Worm (Caenorhabditis elegans): Measurements from ENCODE around the gene scpl-4.

scpl-4 gene

DNA sequence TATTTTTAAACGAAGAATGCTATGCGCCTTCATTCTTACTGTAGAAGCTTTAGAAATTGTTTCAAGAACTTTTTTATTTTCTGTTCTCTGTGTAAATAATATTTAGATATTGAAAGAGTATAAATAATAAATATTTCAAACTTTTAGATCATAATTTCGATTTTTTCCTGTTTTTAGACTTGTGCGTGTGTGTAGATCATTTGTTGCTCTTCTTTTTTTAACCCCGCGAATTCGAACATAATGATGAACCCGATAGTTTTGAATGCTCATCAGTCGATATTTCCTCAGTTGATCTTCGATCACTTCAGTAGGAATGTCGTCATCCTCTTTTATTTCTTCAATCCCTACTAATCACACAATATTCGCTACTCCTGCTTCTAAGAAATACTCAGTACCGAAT lies 1.7 kb upstream of the scpl-4 start, which contains the start of gene T21C9.13:
Gene T21C9.13, plus strand, starts transcription at position 33 of the 400 bp plus-strand sequence.
- TF ChIP-seq ceh-2 (tag; optimal IDR thresholded peaks at IDR 0.05) = no peak
- TF ChIP-seq ceh-9 (tag; optimal IDR thresholded peaks at IDR 0.05) = no peak
- no peak for TF ChIP-seq pha-2 (tag; optimal IDR thresholded peaks at IDR 0.05)
- no peak for TF ChIP-seq unc-86 (tag; optimal IDR thresholded peaks at IDR 0.05)
- TF ChIP-seq eyg-1 (tag; optimal IDR thresholded peaks at IDR 0.05) = no peak
- TF ChIP-seq pag-3 (tag; optimal IDR thresholded peaks at IDR 0.05; ENCODE audit: borderline replicate concordance) = no peak
- TF ChIP-seq F13H6.1 (tag; optimal IDR thresholded peaks at IDR 0.05) = no peak

DNA sequence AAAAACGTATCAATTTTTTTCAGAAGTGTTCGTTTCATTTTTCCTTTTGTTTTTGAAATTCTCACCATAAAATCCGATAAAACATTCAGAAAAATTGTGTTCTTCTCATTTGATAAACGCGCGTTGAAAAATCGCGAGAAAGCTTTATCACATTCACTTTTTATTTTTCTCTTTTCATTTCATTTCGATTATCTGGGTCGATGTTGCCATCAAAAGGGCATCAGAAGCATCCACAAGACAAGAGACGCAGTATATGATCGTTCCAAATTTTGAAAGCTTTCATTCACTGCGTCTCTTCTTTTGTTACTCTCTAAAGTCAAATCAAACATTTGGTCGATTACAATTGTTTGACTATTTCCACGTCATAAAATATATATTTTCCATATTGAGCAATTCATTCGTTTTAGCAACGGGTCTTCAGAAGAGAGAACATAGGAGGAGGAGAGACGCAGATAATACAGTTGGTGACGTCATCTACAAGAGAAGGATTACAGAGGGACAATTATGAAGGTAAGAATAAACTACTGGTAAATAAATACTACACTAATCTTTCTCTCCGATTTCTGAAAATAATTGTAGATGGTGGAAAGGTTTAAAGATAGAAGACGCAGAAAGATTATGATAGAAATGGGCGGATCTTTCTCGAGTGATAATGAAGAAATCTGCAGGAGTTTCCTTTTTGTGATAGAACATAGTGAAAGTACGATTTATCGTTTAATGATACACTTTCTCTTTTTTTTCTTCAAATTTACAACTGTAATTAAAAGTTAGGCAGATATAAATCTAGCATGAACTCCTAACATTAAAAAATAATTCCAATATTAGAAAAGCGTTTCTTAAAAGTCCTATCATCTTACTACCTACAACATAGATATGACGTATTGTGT lies 3.4 kb downstream of the scpl-4 start, which contains the start of gene H27A22.1:
Gene H27A22.1, plus strand, starts transcription at position 505 of the 887 bp plus-strand sequence.
- TF ChIP-seq ceh-19 (GFP tag; optimal IDR thresholded peaks at IDR 0.05) (no peak), mec-3 (tag; optimal IDR thresholded peaks at IDR 0.05; ENCODE audit: borderline replicate concordance) (no peak), hlh-8 (tag; optimal IDR thresholded peaks at IDR 0.05) (no peak), pha-4 (tag; optimal IDR thresholded peaks at IDR 0.05) (no peak), hlh-6 (tag; optimal IDR thresholded peaks at IDR 0.05) (no peak), K09A11.1 (tag; optimal IDR thresholded peaks at IDR 0.05; ENCODE audit: insufficient read depth) (no peak), ets-4 (tag; optimal IDR thresholded peaks at IDR 0.05) (no peak), pat-9 (tag; optimal IDR thresholded peaks at IDR 0.05) (no peak), ama-1 (optimal IDR thresholded peaks at IDR 0.05) (no peak), ref-2 (tag; optimal IDR thresholded peaks at IDR 0.05) (no peak), ahr-1 (tag; optimal IDR thresholded peaks at IDR 0.05) (no peak), ceh-18 (tag; optimal IDR thresholded peaks at IDR 0.05) (no peak), elt-4 (tag; optimal IDR thresholded peaks at IDR 0.05) (no peak), sox-2 (GFP tag; IDR thresholded peaks at IDR 0.05) (no peak), C08G9.2 (tag; optimal IDR thresholded peaks at IDR 0.05) (no peak), T23F11.4 (GFP tag; optimal IDR thresholded peaks at IDR 0.05) (no peak), pag-3 (tag; optimal IDR thresholded peaks at IDR 0.05; ENCODE audit: borderline replicate concordance) (no peak), unc-55 (GFP tag; optimal IDR thresholded peaks at IDR 0.05) (no peak), lim-6 (tag; optimal IDR thresholded peaks at IDR 0.05) (no peak), hlh-15 (tag; optimal IDR thresholded peaks at IDR 0.05) (no peak)

DNA sequence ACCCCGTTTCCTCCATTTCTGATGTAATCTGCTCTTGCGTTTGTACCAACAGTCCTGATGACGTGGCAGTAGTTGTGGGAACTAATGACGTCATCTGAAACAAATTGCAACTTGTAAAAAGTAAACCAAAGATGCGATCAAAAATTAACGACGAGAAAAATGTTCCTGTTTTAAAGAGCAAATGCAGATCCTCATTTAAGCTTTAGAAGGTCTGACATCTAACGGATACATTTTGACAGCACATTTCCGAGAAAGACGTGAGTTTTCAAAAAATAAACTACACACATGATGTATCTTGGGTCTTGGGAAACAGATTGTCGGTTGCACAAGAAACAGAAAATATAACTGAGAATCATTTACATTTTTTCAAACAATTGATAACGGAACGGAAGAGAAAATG lies 16.6 kb downstream of the scpl-4 start, which contains the start of gene H09F14.1:
Gene H09F14.1, minus strand, starts transcription at position 101 of the 400 bp plus-strand sequence.
- TF ChIP-seq odd-2 (tag; optimal IDR thresholded peaks at IDR 0.05) = no peak
- TF ChIP-seq ceh-24 (tag; optimal IDR thresholded peaks at IDR 0.05) = no peak
- no peak for TF ChIP-seq nhr-232 (tag; optimal IDR thresholded peaks at IDR 0.05)
- TF ChIP-seq T23F11.4 (GFP tag; optimal IDR thresholded peaks at IDR 0.05) = no peak
- no peak for TF ChIP-seq F13H6.1 (tag; optimal IDR thresholded peaks at IDR 0.05)
- no peak for TF ChIP-seq pros-1 (tag; optimal IDR thresholded peaks at IDR 0.05)
- no peak for TF ChIP-seq pha-2 (tag; optimal IDR thresholded peaks at IDR 0.05)
- TF ChIP-seq pha-4 (tag; optimal IDR thresholded peaks at IDR 0.05) = no peak
- no peak for TF ChIP-seq syd-9 (tag; optimal IDR thresholded peaks at IDR 0.05)
- TF ChIP-seq ceh-9 (tag; optimal IDR thresholded peaks at IDR 0.05) = no peak
- TF ChIP-seq pax-1 (tag; optimal IDR thresholded peaks at IDR 0.05) = no peak
- no peak for TF ChIP-seq lin-11 (tag; optimal IDR thresholded peaks at IDR 0.05)
- no peak for TF ChIP-seq ceh-14 (tag; optimal IDR thresholded peaks at IDR 0.05)
- no peak for TF ChIP-seq sdc-2 (tag; optimal IDR thresholded peaks at IDR 0.05)
- no peak for TF ChIP-seq sox-2 (GFP tag; IDR thresholded peaks at IDR 0.05)
- no peak for TF ChIP-seq ztf-16 (tag; optimal IDR thresholded peaks at IDR 0.05)
- no peak for TF ChIP-seq pqm-1 (tag; optimal IDR thresholded peaks at IDR 0.05)
- no peak for TF ChIP-seq hlh-15 (tag; optimal IDR thresholded peaks at IDR 0.05)
- no peak for TF ChIP-seq ceh-18 (tag; optimal IDR thresholded peaks at IDR 0.05)

All from whole organism, late embryonic.